Fruit fly (Drosophila melanogaster): ENCODE results near the gene CG3597.

Gene CG3597

DNA sequence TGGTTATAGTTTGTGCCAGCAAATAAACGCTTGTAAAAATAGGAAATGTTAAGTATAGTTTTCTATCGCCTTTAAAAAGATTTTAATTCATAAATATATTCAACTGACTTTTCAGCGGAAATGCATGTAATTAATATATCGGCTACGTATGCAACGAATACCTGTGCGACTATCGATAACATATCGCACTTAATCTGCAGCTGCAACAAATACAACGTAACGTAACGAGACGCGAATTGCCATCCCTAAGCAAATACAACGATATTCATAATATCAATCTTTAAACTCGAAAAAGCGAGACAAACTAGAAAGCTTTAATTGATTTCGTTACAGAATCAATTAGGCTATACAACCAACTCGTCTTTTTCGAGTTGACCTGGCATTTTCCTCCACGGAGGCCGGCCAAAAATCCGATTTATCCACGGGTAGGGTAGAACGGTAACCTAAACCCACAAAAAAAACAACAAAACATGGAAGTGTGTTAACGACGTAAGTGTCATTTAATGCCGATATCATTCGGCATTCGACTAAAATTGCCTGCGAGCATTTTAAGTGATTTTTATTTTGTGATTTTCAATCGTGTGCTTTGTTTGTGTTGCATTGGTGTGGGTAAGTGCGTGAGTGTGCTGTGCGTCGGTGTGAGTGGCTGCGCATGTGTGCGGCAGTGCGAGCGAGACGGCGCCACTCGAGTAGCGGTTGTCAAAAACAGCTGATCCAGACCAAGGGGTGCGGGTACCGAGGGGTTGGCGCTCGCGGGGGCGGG is 4.5 kb upstream of the CG3597 start, which contains the start of gene Atxn7 (continued):
- peak; percentile 47 for TF ChIP-seq Hey (tag; optimal IDR thresholded peaks at IDR 0.05)
- peak; percentile 64 for TF ChIP-seq pzg (GFP tag; optimal IDR thresholded peaks at IDR 0.05)
- peak; percentile 69; the same call in 1 of the 2 replicates for TF ChIP-seq CG17328 (GFP tag; IDR thresholded peaks at IDR 0.05)
- TF ChIP-seq lab (GFP tag; optimal IDR thresholded peaks at IDR 0.05): peak; percentile 81
- TF ChIP-seq Fer1 (GFP tag; optimal IDR thresholded peaks at IDR 0.05): peak; percentile 65
- peak; percentile 16 for TF ChIP-seq CG6854 (GFP tag; optimal IDR thresholded peaks at IDR 0.05)
- peak; percentile 76 for TF ChIP-seq CG12391 (tag; optimal IDR thresholded peaks at IDR 0.05)
- peak; percentile 42; the same call in 1 of the 2 replicates for TF ChIP-seq Ada2b (GFP tag; IDR thresholded peaks at IDR 0.05)
- peak; percentile 55; the same call in 2 of the 3 replicates for TF ChIP-seq CG14050 (GFP tag; IDR thresholded peaks at IDR 0.05)
- TF ChIP-seq CG15479 (GFP tag; optimal IDR thresholded peaks at IDR 0.05): no peak
- TF ChIP-seq slbo (GFP tag; IDR thresholded peaks at IDR 0.05): peak; percentile 38; the same call in 1 of the 2 replicates
- TF ChIP-seq HLH54F (GFP tag; optimal IDR thresholded peaks at IDR 0.05): peak; percentile 31
- peak; percentile 50; the same call in 1 of the 2 replicates for TF ChIP-seq sens-2 (GFP tag; IDR thresholded peaks at IDR 0.05)
- peak; percentile 79 for TF ChIP-seq HLHmδ (GFP tag; optimal IDR thresholded peaks at IDR 0.05)
- TF ChIP-seq chinmo (GFP tag; IDR thresholded peaks at IDR 0.05; ENCODE audit: partially characterized antibody): peak; percentile 99
- TF ChIP-seq Nf-YA (GFP tag; IDR thresholded peaks at IDR 0.05): 0 out of 2 replicates have a peak, but pooled peaks have one; percentile 11
- TF ChIP-seq Fer3 (tag; optimal IDR thresholded peaks at IDR 0.05): peak; percentile 63
- peak; percentile 89 for TF ChIP-seq NfI (GFP tag; optimal IDR thresholded peaks at IDR 0.05)
- no peak for TF ChIP-seq CG10147 (GFP tag; optimal IDR thresholded peaks at IDR 0.05)
- TF ChIP-seq CG6689 (GFP tag; IDR thresholded peaks at IDR 0.05): no peak
- TF ChIP-seq Atf-2 (GFP tag; optimal IDR thresholded peaks at IDR 0.05): no peak
- TF ChIP-seq eve (GFP tag; optimal IDR thresholded peaks at IDR 0.05): no peak
- peak; percentile 82 for TF ChIP-seq caup (GFP tag; optimal IDR thresholded peaks at IDR 0.05; ENCODE audit: severe bottlenecking)
- TF ChIP-seq jing (GFP tag; optimal IDR thresholded peaks at IDR 0.05): no peak
- TF ChIP-seq CG17361 (GFP tag; IDR thresholded peaks at IDR 0.05): peak; percentile 68; the same call in 2 of the 3 replicates
- peak; percentile 62 for TF ChIP-seq CG12071 (GFP tag; optimal IDR thresholded peaks at IDR 0.05)
- TF ChIP-seq Max (GFP tag; optimal IDR thresholded peaks at IDR 0.05): peak; percentile 37
- TF ChIP-seq sima (GFP tag; optimal IDR thresholded peaks at IDR 0.05): no peak
- no peak for TF ChIP-seq Dip3 (GFP tag; optimal IDR thresholded peaks at IDR 0.05)
- TF ChIP-seq CG2712 (tag; optimal IDR thresholded peaks at IDR 0.05): peak; percentile 55
- peak; percentile 89 for TF ChIP-seq CG17912 (GFP tag; optimal IDR thresholded peaks at IDR 0.05)
- peak; percentile 87 for TF ChIP-seq HmgZ (tag; optimal IDR thresholded peaks at IDR 0.05)
- TF ChIP-seq cwo (GFP tag; optimal IDR thresholded peaks at IDR 0.05): no peak
- peak; percentile 53 for TF ChIP-seq CG7556 (GFP tag; optimal IDR thresholded peaks at IDR 0.05)
- TF ChIP-seq CG6272 (GFP tag; IDR thresholded peaks at IDR 0.05): peak; percentile 37; the same call in 1 of the 2 replicates
- TF ChIP-seq Hr78 (GFP tag; optimal IDR thresholded peaks at IDR 0.05): no peak
- TF ChIP-seq CG17568 (GFP tag; optimal IDR thresholded peaks at IDR 0.05): no peak
- TF ChIP-seq CG33557 (GFP tag; optimal IDR thresholded peaks at IDR 0.05): peak; percentile 63
- TF ChIP-seq CG3065 (GFP tag; optimal IDR thresholded peaks at IDR 0.05): peak; percentile 40
- peak; percentile 76 for TF ChIP-seq MESR4 (GFP tag; optimal IDR thresholded peaks at IDR 0.05)
- TF ChIP-seq crc (GFP tag; optimal IDR thresholded peaks at IDR 0.05): peak; percentile 42
- TF ChIP-seq rib (GFP tag; IDR thresholded peaks at IDR 0.05): peak; percentile 85
- no peak for TF ChIP-seq CG10959 (GFP tag; IDR thresholded peaks at IDR 0.05)
- TF ChIP-seq CG10979 (tag; optimal IDR thresholded peaks at IDR 0.05): peak; percentile 45
- no peak for TF ChIP-seq CG4730 (GFP tag; IDR thresholded peaks at IDR 0.05)
- TF ChIP-seq Blimp-1 (GFP tag; optimal IDR thresholded peaks at IDR 0.05): peak; percentile 41
- TF ChIP-seq Dad (GFP tag; optimal IDR thresholded peaks at IDR 0.05): peak; percentile 36
- TF ChIP-seq scrt (GFP tag; optimal IDR thresholded peaks at IDR 0.05): peak; percentile 89
